Fruit fly (Drosophila melanogaster) whole organism, wandering third instar larva: Measurements from ENCODE around the gene CG17721.

Experiments used
- Abd-B ChIP-seq: fragments of >200 bp; optimal IDR thresholded peaks from 2 replicates; lab custom pipeline; 2017; ENCODE audit warnings: missing biosample characterization, missing genetic modification characterization
- CG32264 ChIP-seq: fragments of 200-800 bp; sonication (Bioruptor generic); optimal IDR thresholded peaks from 2 replicates; lab custom pipeline; 2016; ENCODE audit warnings: missing biosample characterization, missing genetic modification characterization
- CG9705 ChIP-seq: fragments of 200-800 bp; sonication (Bioruptor generic); optimal IDR thresholded peaks from 2 replicates; lab custom pipeline; 2018; ENCODE audit warnings: missing biosample characterization, mild to moderate bottlenecking, missing genetic modification characterization
- CrebA ChIP-seq: fragments of 200-800 bp; sonication (Bioruptor generic); optimal IDR thresholded peaks from 2 replicates; lab custom pipeline; 2016; ENCODE audit warnings: missing biosample characterization, mild to moderate bottlenecking, missing genetic modification characterization, borderline replicate concordance
- Dfd ChIP-seq: fragments of >200 bp; optimal IDR thresholded peaks from 2 replicates; lab custom pipeline; 2017; ENCODE audit warnings: missing biosample characterization, missing genetic modification characterization
- GATAd ChIP-seq: sonication (Bioruptor generic); optimal IDR thresholded peaks from 2 replicates; lab custom pipeline; 2016; ENCODE audit warnings: missing biosample characterization, missing genetic modification characterization
- HLH106 ChIP-seq: fragments of 200-800 bp; optimal IDR thresholded peaks from 3 replicates; lab custom pipeline; 2019; ENCODE audit warnings: missing biosample characterization, mild to moderate bottlenecking, missing genetic modification characterization, moderate library complexity
- Hnf4 ChIP-seq: fragments of 200-800 bp; sonication (Bioruptor generic); optimal IDR thresholded peaks from 2 replicates; lab custom pipeline; 2016; ENCODE audit warnings: missing biosample characterization, mild to moderate bottlenecking, missing genetic modification characterization
- Hr78 ChIP-seq: fragments of >200 bp; optimal IDR thresholded peaks from 2 replicates; lab custom pipeline; 2017; ENCODE audit warnings: missing biosample characterization, missing genetic modification characterization
- Hr83 ChIP-seq: fragments of 200-300 bp; sonication (Bioruptor generic); optimal IDR thresholded peaks from 2 replicates; lab custom pipeline; 2016; ENCODE audit warnings: missing biosample characterization, mild to moderate bottlenecking, missing genetic modification characterization, moderate library complexity; ENCODE audit not compliant: poor library complexity, severe bottlenecking
- Jra ChIP-seq: sonication (Bioruptor generic); optimal IDR thresholded peaks from 2 replicates; lab custom pipeline; 2016; ENCODE audit warnings: missing biosample characterization, missing genetic modification characterization
- Mio ChIP-seq: sonication (Bioruptor generic); optimal IDR thresholded peaks from 2 replicates; lab custom pipeline; 2016; ENCODE audit warnings: missing biosample characterization, missing genetic modification characterization
- Myc ChIP-seq: fragments of >200 bp; optimal IDR thresholded peaks from 2 replicates; lab custom pipeline; 2017
- N ChIP-seq: fragments of >200 bp; optimal IDR thresholded peaks from 2 replicates; lab custom pipeline; 2018; ENCODE audit warnings: missing biosample characterization, missing external identifiers, missing genetic modification characterization
- OdsH ChIP-seq: fragments of 200-800 bp; sonication (Bioruptor generic); optimal IDR thresholded peaks from 2 replicates; lab custom pipeline; 2016; ENCODE audit warnings: missing biosample characterization, mild to moderate bottlenecking, missing genetic modification characterization
- Rel ChIP-seq, 2 experiments: fragments of 200-800 bp; sonication (Bioruptor generic) in 1 of 2; optimal IDR thresholded peaks; 2 replicates in 1 of 2; 3 replicates in 1 of 2; lab custom pipeline; 2016 to 2019; ENCODE audit warnings: mild to moderate bottlenecking in 2 of 2, missing biosample characterization in 2 of 2, missing genetic modification characterization in 2 of 2, moderate library complexity in 1 of 2
- Sp1 ChIP-seq: fragments of 200-800 bp; sonication (Bioruptor generic); optimal IDR thresholded peaks from 3 replicates; lab custom pipeline; 2019; ENCODE audit warnings: missing biosample characterization, mild to moderate bottlenecking, missing genetic modification characterization, moderate library complexity
- Vsx2 ChIP-seq: fragments of 200-300, 225-300 bp; sonication (Bioruptor generic); optimal IDR thresholded peaks from 2 replicates; lab custom pipeline; 2018; ENCODE audit warnings: missing biosample characterization, missing genetic modification characterization; ENCODE audit not compliant: partially characterized antibody
- br ChIP-seq: fragments of 200-800 bp; sonication (Bioruptor generic); optimal IDR thresholded peaks from 2 replicates; lab custom pipeline; 2016; ENCODE audit warnings: missing biosample characterization, missing genetic modification characterization
- brk ChIP-seq: fragments of 200-800 bp; sonication (Bioruptor generic); optimal IDR thresholded peaks from 2 replicates; lab custom pipeline; 2016; ENCODE audit warnings: missing biosample characterization, mild to moderate bottlenecking, missing genetic modification characterization
- dmrt93B ChIP-seq: fragments of 200-800 bp; sonication (Bioruptor generic); optimal IDR thresholded peaks from 2 replicates; lab custom pipeline; 2018; ENCODE audit warnings: missing biosample characterization, mild to moderate bottlenecking, missing genetic modification characterization
- dsf ChIP-seq: sonication (Bioruptor generic); optimal IDR thresholded peaks from 2 replicates; lab custom pipeline; 2016; ENCODE audit warnings: missing biosample characterization, missing genetic modification characterization, borderline replicate concordance
- ey ChIP-seq: fragments of 200-800 bp; sonication (Bioruptor generic); optimal IDR thresholded peaks from 2 replicates; lab custom pipeline; 2016; ENCODE audit warnings: missing biosample characterization, missing genetic modification characterization
- foxo ChIP-seq, 2 experiments: fragments of 200-800 bp; sonication (Bioruptor generic); optimal IDR thresholded peaks; 2 replicates in 1 of 2; 3 replicates in 1 of 2; lab custom pipeline; 2016 to 2017; ENCODE audit warnings: missing biosample characterization in 2 of 2, missing genetic modification characterization in 2 of 2
- fru ChIP-seq: fragments of 200-800 bp; sonication (Bioruptor generic); optimal IDR thresholded peaks from 3 replicates; lab custom pipeline; 2016; ENCODE audit warnings: missing biosample characterization, mild to moderate bottlenecking, missing genetic modification characterization
- h ChIP-seq: fragments of 200-800 bp; sonication (Bioruptor generic); optimal IDR thresholded peaks from 3 replicates; lab custom pipeline; 2016; ENCODE audit warnings: missing biosample characterization, mild to moderate bottlenecking, missing genetic modification characterization
- jim ChIP-seq: fragments of 175-275, 200-325 bp; sonication (Bioruptor generic); optimal IDR thresholded peaks from 2 replicates; lab custom pipeline; 2016; ENCODE audit warnings: missing biosample characterization, mild to moderate bottlenecking, missing genetic modification characterization
- lola ChIP-seq: fragments of >200 bp; optimal IDR thresholded peaks from 2 replicates; lab custom pipeline; 2017; ENCODE audit warnings: missing biosample characterization, missing genetic modification characterization
- pan ChIP-seq: fragments of >200 bp; optimal IDR thresholded peaks from 2 replicates; lab custom pipeline; 2017
- psq ChIP-seq: fragments of 200-800 bp; sonication (Bioruptor generic); optimal IDR thresholded peaks from 3 replicates; lab custom pipeline; 2017; ENCODE audit warnings: missing biosample characterization, mild to moderate bottlenecking, missing genetic modification characterization, moderate library complexity
- rgr ChIP-seq: fragments of 200-800 bp; sonication (Bioruptor generic); optimal IDR thresholded peaks from 3 replicates; lab custom pipeline; 2016; ENCODE audit warnings: missing biosample characterization, mild to moderate bottlenecking, missing genetic modification characterization
- sv ChIP-seq: fragments of 200-800 bp; sonication (Bioruptor generic); optimal IDR thresholded peaks from 3 replicates; lab custom pipeline; 2016; ENCODE audit warnings: missing biosample characterization, missing genetic modification characterization
- usp ChIP-seq: fragments of >200 bp; optimal IDR thresholded peaks from 2 replicates; lab custom pipeline; 2017; ENCODE audit warnings: missing biosample characterization, missing genetic modification characterization
- woc ChIP-seq: sonication (Bioruptor generic); optimal IDR thresholded peaks from 2 replicates; lab custom pipeline; 2016; ENCODE audit warnings: missing biosample characterization, mild to moderate bottlenecking, missing genetic modification characterization

CG17721 gene

dm6 chr3R:11224478-11224877 is 10.5 kb upstream of the CG17721 start:
- no peak for TF ChIP-seq GATAd (GFP tag; lab: Kevin White, UChicago)
- TF ChIP-seq ey (GFP tag; lab: Kevin White, UChicago) = no peak
- TF ChIP-seq Abd-B (GFP tag; lab: Kevin White, UChicago) = no peak
- no peak for TF ChIP-seq br
- no peak for TF ChIP-seq OdsH (GFP tag; lab: Kevin White, UChicago)
- TF ChIP-seq Sp1 (GFP tag; lab: Kevin White, UChicago) = no peak
- no peak for TF ChIP-seq Hnf4 (GFP tag; lab: Kevin White, UChicago)
- no peak for TF ChIP-seq dmrt93B (GFP tag; lab: Kevin White, UChicago)
- TF ChIP-seq usp (GFP tag; lab: Kevin White, UChicago) = no peak
- TF ChIP-seq Vsx2 = no peak
- TF ChIP-seq foxo (GFP tag; optimal IDR thresholded peaks at IDR 0.05; lab: Kevin White, UChicago) = no peak

dm6 chr3R:11225220-11225619 is 9.7 kb upstream of the CG17721 start, which contains the start of gene scpr-C:
TSS of gene scpr-C (plus strand) at chr3R:11225520.
- TF ChIP-seq h (GFP tag; lab: Kevin White, UChicago) (no peak), foxo (GFP tag; optimal IDR thresholded peaks at IDR 0.05; lab: Kevin White, UChicago) (no peak), N (GFP tag; lab: Kevin White, UChicago) (no peak)

- TF ChIP-seq ey (GFP tag; lab: Kevin White, UChicago) = peak; percentile 90
- TF ChIP-seq Mio (GFP tag; lab: Kevin White, UChicago) = peak; percentile 50
- peak; percentile 98 for TF ChIP-seq HLH106 (tag; lab: Kevin White, UChicago)
- TF ChIP-seq br = peak; percentile 92
- TF ChIP-seq CrebA (GFP tag; lab: Kevin White, UChicago) = no peak
- no peak for TF ChIP-seq Hr78 (GFP tag; lab: Kevin White, UChicago)
- TF ChIP-seq h (GFP tag; lab: Kevin White, UChicago) = peak; percentile 94
- no peak for TF ChIP-seq usp (GFP tag; lab: Kevin White, UChicago)
- peak; percentile 98 for TF ChIP-seq rgr
- TF ChIP-seq jim (GFP tag; lab: Kevin White, UChicago) = no peak
- TF ChIP-seq Hnf4 (GFP tag; lab: Kevin White, UChicago) = no peak
- TF ChIP-seq Abd-B (GFP tag; lab: Kevin White, UChicago) = no peak
- TF ChIP-seq woc = peak; percentile 96
- no peak for TF ChIP-seq dsf (GFP tag; lab: Kevin White, UChicago)
- peak; percentile 97 for TF ChIP-seq OdsH (GFP tag; lab: Kevin White, UChicago)
- TF ChIP-seq Myc (lab: Kevin White, UChicago) = no peak
- no peak for TF ChIP-seq Rel (GFP tag; optimal IDR thresholded peaks at IDR 0.05; lab: Kevin White, UChicago)
- peak; percentile 87 for TF ChIP-seq Rel (tag; optimal IDR thresholded peaks at IDR 0.05; lab: Kevin White, UChicago)
- TF ChIP-seq GATAd (GFP tag; lab: Kevin White, UChicago) = peak; percentile 17
- TF ChIP-seq psq (GFP tag; lab: Kevin White, UChicago) = peak; percentile 92
- TF ChIP-seq Sp1 (GFP tag; lab: Kevin White, UChicago) = peak; percentile 99
- TF ChIP-seq fru = peak; percentile 94
- peak; percentile 88 for TF ChIP-seq sv (GFP tag; lab: Kevin White, UChicago)
- peak; percentile 92 for TF ChIP-seq CG9705 (GFP tag; lab: Kevin White, UChicago)
- TF ChIP-seq lola (GFP tag; lab: Kevin White, UChicago) = no peak
- peak; percentile 77 for TF ChIP-seq CG32264
- TF ChIP-seq foxo (GFP tag; optimal IDR thresholded peaks at IDR 0.05; lab: Kevin White, UChicago) = peak in 1 of 2 experiments; percentile 98
Observed at dm6 chr3R:11226496-11226895, 8.4 kb upstream of the CG17721 start, which contains the start of gene CG17726. TSS of gene CG17726 (plus strand) at chr3R:11226762.

dm6 chr3R:11230392-11230791 is 4.5 kb upstream of the CG17721 start, which contains the start of gene GCC88:
TSS of gene GCC88 (minus strand) at chr3R:11230600.
- no peak for TF ChIP-seq N (GFP tag; lab: Kevin White, UChicago)
- TF ChIP-seq Abd-B (GFP tag; lab: Kevin White, UChicago) = no peak
- no peak for TF ChIP-seq brk (GFP tag; lab: Kevin White, UChicago)
- TF ChIP-seq Sp1 (GFP tag; lab: Kevin White, UChicago) = no peak
- TF ChIP-seq pan = no peak
- TF ChIP-seq HLH106 (tag; lab: Kevin White, UChicago) = no peak

dm6 chr3R:11231037-11231436 is 3.9 kb upstream of the CG17721 start:
- TF ChIP-seq psq (GFP tag; lab: Kevin White, UChicago) = no peak
- TF ChIP-seq Myc (lab: Kevin White, UChicago) = no peak
- no peak for TF ChIP-seq CG9705 (GFP tag; lab: Kevin White, UChicago)
- TF ChIP-seq Abd-B (GFP tag; lab: Kevin White, UChicago) = no peak
- TF ChIP-seq fru = no peak
- no peak for TF ChIP-seq Hr83
- no peak for TF ChIP-seq CG32264
- TF ChIP-seq Hr78 (GFP tag; lab: Kevin White, UChicago) = no peak
- no peak for TF ChIP-seq Jra (GFP tag; lab: Kevin White, UChicago)
- no peak for TF ChIP-seq dmrt93B (GFP tag; lab: Kevin White, UChicago)
- TF ChIP-seq Hnf4 (GFP tag; lab: Kevin White, UChicago) = no peak
- TF ChIP-seq Dfd = no peak
- TF ChIP-seq Sp1 (GFP tag; lab: Kevin White, UChicago) = no peak
- TF ChIP-seq dsf (GFP tag; lab: Kevin White, UChicago) = no peak
- TF ChIP-seq pan = no peak
- TF ChIP-seq woc = no peak
- TF ChIP-seq CrebA (GFP tag; lab: Kevin White, UChicago) = no peak
